Fruit fly (Drosophila melanogaster): ENCODE data around the gene CG5280.

The CG5280 gene

dm6 chr3L:9025680-9026079 is 35.7 kb upstream of the CG5280 start (continued):
- TF ChIP-seq hb (GFP tag; IDR thresholded peaks at IDR 0.05; ENCODE audit: partially characterized antibody), result no peak
- peak; percentile 78 for TF ChIP-seq klu (GFP tag; IDR thresholded peaks at IDR 0.05)
- peak; percentile 65 for TF ChIP-seq NC2β (GFP tag; optimal IDR thresholded peaks at IDR 0.05)
- TF ChIP-seq YL-1 (GFP tag; optimal IDR thresholded peaks at IDR 0.05), result no peak
- peak; percentile 60 for TF ChIP-seq CG18619 (GFP tag; optimal IDR thresholded peaks at IDR 0.05)
- peak; percentile 71 for TF ChIP-seq crc (GFP tag; optimal IDR thresholded peaks at IDR 0.05)
- TF ChIP-seq CG7786 (GFP tag; optimal IDR thresholded peaks at IDR 0.05), result peak; percentile 66
- no peak for TF ChIP-seq fru (optimal IDR thresholded peaks at IDR 0.05)
- peak; percentile 59 for TF ChIP-seq zf30C (GFP tag; optimal IDR thresholded peaks at IDR 0.05)
- peak; percentile 90 for TF ChIP-seq tgo (GFP tag; IDR thresholded peaks at IDR 0.05)
- peak; percentile 33 for TF ChIP-seq CG6854 (GFP tag; optimal IDR thresholded peaks at IDR 0.05)
- TF ChIP-seq CG9609 (GFP tag; optimal IDR thresholded peaks at IDR 0.05), result peak; percentile 60
- TF ChIP-seq Deaf1 (tag; optimal IDR thresholded peaks at IDR 0.05), result peak; percentile 66
- TF ChIP-seq Dfd (GFP tag; optimal IDR thresholded peaks at IDR 0.05), result no peak
- TF ChIP-seq nerfin-2 (GFP tag; IDR thresholded peaks at IDR 0.05; ENCODE audit: partially characterized antibody), result no peak
- TF ChIP-seq Stat92E (GFP tag; optimal IDR thresholded peaks at IDR 0.05), result no peak
- peak in 1 of 2 experiments; percentile 94 for TF ChIP-seq eve (GFP tag; optimal IDR thresholded peaks at IDR 0.05)
- no peak for TF ChIP-seq insv (GFP tag; optimal IDR thresholded peaks at IDR 0.05)
- peak; percentile 84 for TF ChIP-seq CG17361 (GFP tag; IDR thresholded peaks at IDR 0.05)
- TF ChIP-seq CG2712 (tag; optimal IDR thresholded peaks at IDR 0.05), result peak; percentile 89
- TF ChIP-seq rib (GFP tag; IDR thresholded peaks at IDR 0.05), result peak; percentile 67; the same call in 1 of the 2 replicates
- peak; percentile 77 for TF ChIP-seq CG10209 (GFP tag; optimal IDR thresholded peaks at IDR 0.05)
- TF ChIP-seq dpn (GFP tag; optimal IDR thresholded peaks at IDR 0.05), result peak; percentile 83 to 87
- TF ChIP-seq eyg (GFP tag; optimal IDR thresholded peaks at IDR 0.05), result peak; percentile 62
- TF ChIP-seq hkb (optimal IDR thresholded peaks at IDR 0.05), result no peak
- peak; percentile 93 for TF ChIP-seq hkb (GFP tag; IDR thresholded peaks at IDR 0.05)
- TF ChIP-seq dm (GFP tag; optimal IDR thresholded peaks at IDR 0.05), result peak; percentile 65
- TF ChIP-seq hth (optimal IDR thresholded peaks at IDR 0.05), result no peak
- no peak for TF ChIP-seq CG15073 (GFP tag; optimal IDR thresholded peaks at IDR 0.05)
- peak; percentile 45 for TF ChIP-seq Fer2 (tag; optimal IDR thresholded peaks at IDR 0.05)
- peak; percentile 86 for TF ChIP-seq CG10959 (GFP tag; IDR thresholded peaks at IDR 0.05)
- TF ChIP-seq zen2 (GFP tag; IDR thresholded peaks at IDR 0.05; ENCODE audit: partially characterized antibody), result no peak
- no peak for TF ChIP-seq schlank (tag; optimal IDR thresholded peaks at IDR 0.05)
- TF ChIP-seq CG10654 (GFP tag; optimal IDR thresholded peaks at IDR 0.05), result peak; percentile 65
- peak; percentile 89 for TF ChIP-seq lmd (GFP tag; IDR thresholded peaks at IDR 0.05)
- peak; percentile 83 for TF ChIP-seq lab (GFP tag; optimal IDR thresholded peaks at IDR 0.05)
- peak; percentile 85 for TF ChIP-seq CG9727 (GFP tag; optimal IDR thresholded peaks at IDR 0.05)
- TF ChIP-seq CG13296 (GFP tag; optimal IDR thresholded peaks at IDR 0.05), result peak; percentile 76
- TF ChIP-seq Elba2 (GFP tag; optimal IDR thresholded peaks at IDR 0.05), result peak; percentile 19
- TF ChIP-seq CG8478 (optimal IDR thresholded peaks at IDR 0.05), result no peak
- TF ChIP-seq en (GFP tag; optimal IDR thresholded peaks at IDR 0.05), result peak; percentile 61
- TF ChIP-seq Doc3 (GFP tag; IDR thresholded peaks at IDR 0.05; ENCODE audit: partially characterized antibody), result no peak
- TF ChIP-seq NC2α (GFP tag; optimal IDR thresholded peaks at IDR 0.05), result peak; percentile 38
- peak; percentile 54 for TF ChIP-seq CG11085 (GFP tag; IDR thresholded peaks at IDR 0.05)
- TF ChIP-seq kni (GFP tag; optimal IDR thresholded peaks at IDR 0.05), result no peak
- no peak for TF ChIP-seq bbx (GFP tag; IDR thresholded peaks at IDR 0.05; ENCODE audit: partially characterized antibody)
- no peak for TF ChIP-seq tll (GFP tag; optimal IDR thresholded peaks at IDR 0.05)
- TF ChIP-seq CG3281 (GFP tag; optimal IDR thresholded peaks at IDR 0.05), result peak; percentile 73
- peak; percentile 42 for TF ChIP-seq sug (tag; optimal IDR thresholded peaks at IDR 0.05)
- no peak for TF ChIP-seq CkIIα-i1 (GFP tag; IDR thresholded peaks at IDR 0.05)
- peak; percentile 69 for TF ChIP-seq Awh (GFP tag; IDR thresholded peaks at IDR 0.05)
- TF ChIP-seq CG33557 (GFP tag; optimal IDR thresholded peaks at IDR 0.05), result peak; percentile 58
